Worm (Caenorhabditis elegans) whole organism, mixed stage, embryonic: ENCODE data around the gene dhc-3.

Source experiments
- bed-3 ChIP-seq: fragments of 200-800 bp; sonication (Bioruptor generic); optimal IDR thresholded peaks from 3 replicates; lab custom pipeline; 2018; ENCODE audit warnings: mild to moderate bottlenecking, missing genetic modification characterization, moderate library complexity, missing compliant biosample characterization
- blmp-1 ChIP-seq: fragments of 150-350 bp; optimal IDR thresholded peaks from 2 replicates; lab custom pipeline; 2014; ENCODE audit warnings: missing biosample characterization, missing genetic modification characterization
- ceh-83 ChIP-seq: fragments of 200-800 bp; sonication (Bioruptor generic); optimal IDR thresholded peaks from 2 replicates; lab custom pipeline; 2018; ENCODE audit warnings: mild to moderate bottlenecking, missing genetic modification characterization, missing compliant biosample characterization
- ces-1 ChIP-seq: fragments of 150-350 bp; optimal IDR thresholded peaks from 2 replicates; lab custom pipeline; 2014; ENCODE audit warnings: missing biosample characterization, missing genetic modification reagents, missing genetic modification characterization
- cnd-1 ChIP-seq: fragments of 200-800 bp; sonication (Bioruptor generic); optimal IDR thresholded peaks from 2 replicates; lab custom pipeline; 2018; ENCODE audit warnings: mild to moderate bottlenecking, missing genetic modification characterization, missing compliant biosample characterization
- drap-1 ChIP-seq: fragments of 200-800 bp; sonication (Bioruptor generic); optimal IDR thresholded peaks from 3 replicates; lab custom pipeline; 2018; ENCODE audit warnings: mild to moderate bottlenecking, missing genetic modification characterization, missing compliant biosample characterization
- elt-1 ChIP-seq: sonication (generic microtip); optimal IDR thresholded peaks from 2 replicates; lab custom pipeline; 2017; ENCODE audit warnings: missing genetic modification characterization, mild to moderate bottlenecking, missing compliant biosample characterization, antibody characterized with exemption, moderate library complexity, borderline replicate concordance; ENCODE audit not compliant: insufficient read depth
- elt-3 ChIP-seq: fragments of 150-350 bp; optimal IDR thresholded peaks from 2 replicates; lab custom pipeline; 2014; ENCODE audit warnings: missing biosample characterization, missing genetic modification characterization
- flh-1 ChIP-seq: fragments of 200-800 bp; sonication (Bioruptor generic); optimal IDR thresholded peaks from 2 replicates; lab custom pipeline; 2018; ENCODE audit warnings: mild to moderate bottlenecking, missing genetic modification characterization, moderate library complexity, missing compliant biosample characterization
- ham-2 ChIP-seq: fragments of 200-800 bp; sonication (Bioruptor generic); optimal IDR thresholded peaks from 2 replicates; lab custom pipeline; 2018; ENCODE audit warnings: mild to moderate bottlenecking, missing genetic modification characterization, missing compliant biosample characterization
- hlh-1 ChIP-seq: fragments of 150-350 bp; optimal IDR thresholded peaks from 2 replicates; lab custom pipeline; 2014; ENCODE audit warnings: missing biosample characterization, missing genetic modification reagents, missing genetic modification characterization
- lin-13 ChIP-seq: fragments of 150-350 bp; optimal IDR thresholded peaks from 2 replicates; lab custom pipeline; 2014; ENCODE audit warnings: missing biosample characterization, missing genetic modification characterization
- lin-32 ChIP-seq: fragments of 200-800 bp; sonication (Bioruptor generic); optimal IDR thresholded peaks from 2 replicates; lab custom pipeline; 2018; ENCODE audit warnings: mild to moderate bottlenecking, missing genetic modification characterization, missing compliant biosample characterization
- lsy-2 ChIP-seq: fragments of 150-350 bp; optimal IDR thresholded peaks from 2 replicates; lab custom pipeline; 2014; ENCODE audit warnings: missing biosample characterization, missing genetic modification characterization
- mep-1 ChIP-seq: fragments of 150-350 bp; optimal IDR thresholded peaks from 2 replicates; lab custom pipeline; 2017; ENCODE audit warnings: missing biosample characterization, missing genetic modification reagents, missing genetic modification characterization, inconsistent platforms
- mls-2 ChIP-seq: sonication (generic microtip); optimal IDR thresholded peaks from 2 replicates; lab custom pipeline; 2016; ENCODE audit warnings: mild to moderate bottlenecking, missing genetic modification characterization, moderate library complexity, missing compliant biosample characterization
- nhr-12 ChIP-seq: fragments of 150-350 bp; optimal IDR thresholded peaks from 2 replicates; lab custom pipeline; 2014; ENCODE audit warnings: missing biosample characterization, missing genetic modification characterization
- nhr-28 ChIP-seq: fragments of 150-350 bp; optimal IDR thresholded peaks from 2 replicates; lab custom pipeline; 2014; ENCODE audit warnings: missing biosample characterization, missing genetic modification characterization
- nhr-76 ChIP-seq: sonication (generic microtip); optimal IDR thresholded peaks from 2 replicates; lab custom pipeline; 2017; ENCODE audit warnings: missing biosample characterization, missing genetic modification characterization
- pha-4 ChIP-seq: fragments of 150-350 bp; optimal IDR thresholded peaks from 2 replicates; lab custom pipeline; 2018; ENCODE audit warnings: missing biosample characterization, missing genetic modification reagents, missing genetic modification characterization
- sptf-1 ChIP-seq: sonication (generic microtip); optimal IDR thresholded peaks from 2 replicates; lab custom pipeline; 2017; ENCODE audit warnings: mild to moderate bottlenecking, missing genetic modification characterization, moderate library complexity, missing compliant biosample characterization
- unc-39 ChIP-seq: fragments of 150-350 bp; optimal IDR thresholded peaks from 2 replicates; lab custom pipeline; 2014; ENCODE audit warnings: missing biosample characterization, missing genetic modification characterization
- unc-62 ChIP-seq: fragments of 150-350 bp; optimal IDR thresholded peaks from 2 replicates; lab custom pipeline; 2014; ENCODE audit warnings: missing biosample characterization, missing genetic modification reagents, missing genetic modification characterization
- zip-8 ChIP-seq: fragments of 150-350 bp; optimal IDR thresholded peaks from 2 replicates; lab custom pipeline; 2014; ENCODE audit warnings: missing biosample characterization, missing genetic modification characterization
- ztf-11 ChIP-seq: fragments of 150-350 bp; optimal IDR thresholded peaks from 2 replicates; lab custom pipeline; 2014; ENCODE audit warnings: missing biosample characterization, missing genetic modification characterization

Gene dhc-3

DNA sequence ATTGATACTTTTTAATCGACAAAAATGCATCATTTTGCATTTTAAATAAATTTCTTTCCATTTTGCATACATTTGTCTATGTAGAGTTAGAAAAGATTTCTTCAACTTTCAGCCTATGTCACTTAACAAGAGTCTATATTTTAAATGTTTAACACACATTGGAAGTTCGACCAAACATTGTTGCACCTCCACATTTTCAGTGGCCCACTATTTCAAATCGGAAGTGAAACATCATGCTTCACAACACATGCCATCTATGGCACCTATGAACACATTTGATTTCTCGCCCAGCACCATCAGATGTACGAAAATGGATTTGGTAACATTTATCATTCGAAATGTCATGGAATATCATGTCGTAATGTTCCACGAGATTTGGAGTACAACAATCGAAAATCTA is at the start of gene dhc-3:
dhc-3 (plus strand) TSS at position 301 of the 400 bp plus-strand sequence.
- no peak for TF ChIP-seq lin-13

DNA sequence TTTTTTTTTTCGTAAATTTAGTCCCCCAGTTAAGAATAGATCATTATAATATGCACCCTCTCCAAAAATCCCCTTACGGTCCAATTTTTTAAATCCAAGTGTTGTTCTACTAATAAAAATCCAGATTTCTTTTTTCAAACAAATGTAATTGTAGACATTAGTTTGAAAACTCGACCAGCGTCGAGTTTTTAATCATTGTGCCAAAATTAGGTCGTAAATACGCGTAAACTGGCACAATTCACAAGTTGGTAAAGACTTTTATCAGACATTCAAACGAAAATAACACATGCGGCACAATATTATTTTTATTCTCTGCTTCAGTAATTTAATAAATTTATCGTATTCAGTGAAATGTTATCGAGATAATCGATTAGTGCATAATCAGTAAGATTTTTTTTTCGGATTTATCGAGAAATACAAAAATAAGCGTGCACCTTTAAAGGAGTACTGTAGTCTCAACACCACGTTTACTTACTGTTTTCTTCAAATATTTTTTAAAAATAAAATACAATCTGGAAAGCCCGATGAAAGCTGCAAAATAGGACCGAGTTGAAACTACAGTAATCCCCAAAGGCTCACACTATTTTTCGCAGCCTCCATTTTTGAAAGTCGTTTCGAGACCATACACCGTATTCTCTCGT is 48.5 kb upstream of the dhc-3 start, which contains the start of gene C34B4.4:
C34B4.4 (plus strand) TSS at position 276 of the 641 bp plus-strand sequence.
- TF ChIP-seq unc-39 (tag; lab: Kevin White, UChicago) (no peak), mep-1 (tag; lab: Kevin White, UChicago) (no peak), nhr-76 (no peak), elt-3 (tag; lab: Kevin White, UChicago) (no peak), lsy-2 (tag; lab: Kevin White, UChicago) (no peak)

DNA sequence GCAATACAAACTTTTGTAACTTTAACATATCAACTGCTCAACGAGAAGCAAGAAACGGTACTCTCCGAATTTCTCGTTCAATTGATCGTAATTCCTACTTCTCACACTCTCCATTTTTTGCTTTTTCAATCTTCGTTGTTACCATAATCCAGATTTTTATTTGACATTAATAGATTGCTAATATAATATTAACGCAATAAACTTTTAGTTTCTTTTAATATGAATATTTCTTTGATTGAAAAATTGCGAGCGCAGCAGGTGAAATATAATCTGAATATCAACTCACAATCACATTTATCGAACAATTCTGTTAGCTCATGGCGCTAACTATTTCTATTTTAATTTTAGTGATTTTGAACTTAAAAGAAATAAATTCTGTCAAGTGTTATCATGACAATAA is 46.4 kb upstream of the dhc-3 start, which contains the start of gene lurp-4:
lurp-4 (plus strand) TSS at position 301 of the 400 bp plus-strand sequence.
- TF ChIP-seq cnd-1 (tag; lab: Kevin White, UChicago) (no peak), ceh-83 (GFP tag; lab: Kevin White, UChicago) (no peak), hlh-1 (tag; lab: Kevin White, UChicago) (no peak), sptf-1 (tag; lab: Kevin White, UChicago) (no peak), elt-3 (tag; lab: Kevin White, UChicago) (no peak), elt-1 (tag; lab: Kevin White, UChicago) (no peak), ham-2 (no peak), lin-32 (no peak), nhr-76 (no peak), mls-2 (tag; lab: Kevin White, UChicago) (no peak), unc-62 (GFP tag; lab: Kevin White, UChicago) (no peak), pha-4 (tag; lab: Kevin White, UChicago) (no peak), bed-3 (no peak), mep-1 (tag; lab: Kevin White, UChicago) (no peak)
- TF ChIP-seq, all 35 proteins: peak for 0

DNA sequence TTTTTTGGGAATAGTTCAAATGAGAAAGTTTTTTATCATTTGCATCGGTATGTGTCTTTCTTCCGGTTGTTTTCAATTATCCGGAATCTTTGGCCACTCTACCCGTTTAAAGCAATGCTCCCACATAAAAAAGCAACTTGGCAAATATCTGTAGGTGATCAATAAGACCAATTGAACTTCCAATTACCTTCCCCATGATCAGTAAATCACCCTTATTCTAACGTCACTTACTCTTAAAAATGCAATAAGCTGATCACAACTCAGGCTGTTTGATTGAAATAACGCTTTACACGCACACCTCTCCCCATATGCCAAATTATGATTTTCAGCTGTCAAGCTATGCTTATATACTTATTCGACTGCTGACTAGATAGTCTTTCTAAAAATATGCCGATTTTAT is 43.1 kb upstream of the dhc-3 start, which contains the start of gene C34B4.5:
C34B4.5 (plus strand) TSS at position 301 of the 400 bp plus-strand sequence.
- no peak for TF ChIP-seq nhr-28
- TF ChIP-seq sptf-1 (tag; lab: Kevin White, UChicago): no peak
- TF ChIP-seq flh-1 (GFP tag; lab: Kevin White, UChicago): no peak
- TF ChIP-seq lin-32: no peak
- no peak for TF ChIP-seq mep-1 (tag; lab: Kevin White, UChicago)
- TF ChIP-seq cnd-1 (tag; lab: Kevin White, UChicago): no peak
- no peak for TF ChIP-seq nhr-12 (tag; lab: Kevin White, UChicago)
- TF ChIP-seq unc-62 (GFP tag; lab: Kevin White, UChicago): no peak
- TF ChIP-seq hlh-1 (tag; lab: Kevin White, UChicago): no peak

DNA sequence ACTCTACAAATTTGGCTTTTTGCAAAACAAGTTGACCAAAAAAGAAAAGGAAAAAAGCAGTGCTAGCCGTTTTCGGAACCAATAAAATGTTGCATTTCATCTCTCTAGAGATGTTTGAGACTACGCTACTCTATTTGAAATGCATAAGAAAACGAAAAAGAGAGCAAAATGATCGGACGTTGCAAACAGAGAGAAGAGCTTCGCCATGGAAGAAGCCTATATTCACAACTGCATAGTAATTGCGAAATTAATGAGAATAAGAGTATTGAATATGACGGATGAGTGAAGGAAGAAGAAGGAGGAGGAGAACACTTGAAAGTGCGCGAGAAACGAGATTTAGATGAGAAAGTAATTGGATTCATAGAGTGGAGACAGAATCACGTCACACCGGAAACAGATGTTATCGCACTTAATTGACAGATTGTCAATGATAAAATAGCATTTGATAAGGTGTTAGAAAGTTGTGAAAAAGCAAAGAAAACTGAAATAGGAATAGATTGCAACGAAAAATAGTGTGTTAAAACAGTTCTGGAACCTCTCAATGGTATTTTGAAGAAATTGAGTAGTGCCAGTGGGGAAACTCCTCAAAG is 32.8 kb upstream of the dhc-3 start:
- peak; percentile 96 for TF ChIP-seq ces-1 (GFP tag; lab: Kevin White, UChicago)
- no peak for TF ChIP-seq blmp-1 (tag; lab: Kevin White, UChicago)
- TF ChIP-seq unc-62 (GFP tag; lab: Kevin White, UChicago): peak; percentile 89
- peak; percentile 62 for TF ChIP-seq elt-1 (tag; lab: Kevin White, UChicago)

DNA sequence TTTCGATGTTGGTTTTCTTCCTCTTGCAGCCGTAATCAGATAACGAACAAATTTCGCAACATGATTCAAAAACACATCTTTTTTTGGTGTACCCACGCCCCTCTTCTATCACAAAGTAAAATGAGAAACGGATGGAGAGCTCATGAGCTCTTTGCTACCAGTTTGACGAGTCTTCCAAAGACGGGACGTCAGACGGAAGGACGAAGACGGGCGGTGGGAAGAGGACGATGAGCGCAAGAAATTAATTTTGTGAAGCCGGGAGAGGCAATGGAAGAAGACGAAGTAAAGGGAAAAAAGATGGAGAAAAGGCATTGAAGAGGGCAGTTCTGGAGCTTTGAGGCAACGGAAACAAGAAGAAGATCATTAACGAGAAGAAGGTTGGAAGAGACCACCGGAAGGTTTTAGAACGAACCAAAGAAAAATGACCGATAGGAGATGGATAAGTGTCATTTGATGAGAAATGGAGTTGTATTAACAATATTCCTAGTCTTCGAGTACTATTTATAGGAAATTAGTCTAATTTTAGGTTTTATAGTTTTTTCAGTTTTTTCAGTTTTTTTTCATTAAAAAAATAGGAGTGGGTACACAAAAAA is 27.1 kb upstream of the dhc-3 start:
- TF ChIP-seq nhr-28 (no peak), ces-1 (GFP tag; lab: Kevin White, UChicago) (peak; percentile 68)

DNA sequence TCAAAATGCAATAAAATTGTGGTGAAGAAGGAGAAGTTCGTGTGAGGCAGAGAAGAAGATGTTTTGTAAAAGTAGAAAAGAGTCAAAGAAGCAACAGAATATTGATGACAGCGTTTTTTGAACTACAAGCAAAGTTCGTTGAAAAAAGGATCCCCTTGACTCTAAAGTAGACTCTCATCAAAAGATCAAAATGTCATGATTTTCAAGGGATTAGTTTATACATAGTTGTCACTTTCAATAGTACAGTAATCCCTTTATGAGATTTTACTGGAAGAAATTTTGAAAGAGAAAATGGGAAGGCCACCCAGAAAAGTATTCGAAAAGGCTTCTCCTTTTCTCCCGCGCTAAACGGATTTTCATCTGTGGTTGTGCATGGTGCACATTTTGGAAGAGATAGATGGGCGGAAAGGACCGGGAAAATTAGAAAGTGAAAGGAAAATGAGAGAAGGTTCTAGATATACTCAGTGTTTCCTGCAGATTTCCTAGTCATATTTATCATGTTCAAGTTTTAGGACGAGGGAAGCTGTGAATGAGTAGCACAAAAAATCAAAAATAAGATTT is 25.8 kb upstream of the dhc-3 start:
- TF ChIP-seq ceh-83 (GFP tag; lab: Kevin White, UChicago): no peak
- TF ChIP-seq drap-1: no peak
- no peak for TF ChIP-seq zip-8
- TF ChIP-seq ztf-11 (tag; lab: Kevin White, UChicago): no peak
- no peak for TF ChIP-seq mep-1 (tag; lab: Kevin White, UChicago)
- TF ChIP-seq ces-1 (GFP tag; lab: Kevin White, UChicago): peak; percentile 97
- TF ChIP-seq, all 35 proteins: peak for 1
